Fruit fly (Drosophila melanogaster) whole organism, pupa: ENCODE measurements around the gene CG4452.
A peak's percentile ranks its signal among the peaks of the same experiment; 100 is the strongest.

Experiments used
- CG10348 ChIP-seq: fragments of 200-800 bp; sonication (Bioruptor generic); IDR thresholded peaks from 2 replicates; pipeline ENCODE4 v1.3.6; 2022; ENCODE audit warnings: missing biosample characterization, missing genetic modification characterization
- CG12605 ChIP-seq: fragments of 200-800 bp; sonication (Bioruptor generic); IDR thresholded peaks from 2 replicates; pipeline ENCODE4 v1.3.6; 2022; ENCODE audit warnings: missing biosample characterization, missing genetic modification characterization
- CG13204 ChIP-seq: fragments of 200-800 bp; sonication (Bioruptor generic); optimal IDR thresholded peaks from 2 replicates; lab custom pipeline; 2018; ENCODE audit warnings: missing biosample characterization, mild to moderate bottlenecking, missing genetic modification characterization, moderate library complexity
- CG14655 ChIP-seq: fragments of 200-800 bp; sonication (Bioruptor generic); optimal IDR thresholded peaks from 3 replicates; lab custom pipeline; 2017; ENCODE audit warnings: mild to moderate bottlenecking, missing biosample characterization, missing genetic modification reagents, missing genetic modification characterization
- CG15710 ChIP-seq: fragments of 200-800 bp; sonication (Bioruptor generic); optimal IDR thresholded peaks from 2 replicates; lab custom pipeline; 2018; ENCODE audit warnings: missing biosample characterization, mild to moderate bottlenecking, missing genetic modification characterization, moderate library complexity
- CG17806 ChIP-seq: fragments of 200-800 bp; sonication (Bioruptor generic); optimal IDR thresholded peaks from 2 replicates; lab custom pipeline; 2018; ENCODE audit warnings: missing biosample characterization, mild to moderate bottlenecking, missing genetic modification characterization, moderate library complexity
- CG32121 ChIP-seq: fragments of 200-800 bp; sonication (Bioruptor generic); IDR thresholded peaks from 2 replicates; pipeline ENCODE4 v1.3.6; 2022; ENCODE audit warnings: missing biosample characterization, missing genetic modification characterization
- CG34367 ChIP-seq: fragments of 200-800 bp; sonication (Bioruptor generic); optimal IDR thresholded peaks from 2 replicates; lab custom pipeline; 2018; ENCODE audit warnings: missing biosample characterization, mild to moderate bottlenecking, missing genetic modification characterization
- CG4496 ChIP-seq: fragments of 200-800 bp; sonication (Bioruptor generic); IDR thresholded peaks from 3 replicates; pipeline ENCODE4 v1.3.6; 2022; ENCODE audit warnings: missing biosample characterization, missing genetic modification characterization
- CG8159 ChIP-seq: fragments of 200-800 bp; sonication (Bioruptor generic); optimal IDR thresholded peaks from 3 replicates; lab custom pipeline; 2018; ENCODE audit warnings: missing biosample characterization, mild to moderate bottlenecking, missing genetic modification characterization, moderate library complexity
- CG8301 ChIP-seq: fragments of 200-800 bp; sonication (Bioruptor generic); optimal IDR thresholded peaks from 2 replicates; lab custom pipeline; 2018; ENCODE audit warnings: missing biosample characterization, mild to moderate bottlenecking, missing genetic modification characterization
- CG9948 ChIP-seq: fragments of 200-800 bp; sonication (Bioruptor generic); optimal IDR thresholded peaks from 2 replicates; lab custom pipeline; 2018; ENCODE audit warnings: missing biosample characterization, mild to moderate bottlenecking, missing genetic modification characterization, moderate library complexity
- D1 ChIP-seq: fragments of 200-800 bp; sonication (Bioruptor generic); optimal IDR thresholded peaks from 2 replicates; lab custom pipeline; 2018; ENCODE audit warnings: missing biosample characterization, mild to moderate bottlenecking, missing genetic modification characterization, moderate library complexity
- EcR ChIP-seq: fragments of 200-800 bp; sonication (Bioruptor generic); optimal IDR thresholded peaks from 3 replicates; lab custom pipeline; 2019; ENCODE audit warnings: missing biosample characterization, missing genetic modification characterization, mild to moderate bottlenecking, moderate library complexity, missing genetic modification reagents
- Ets98B ChIP-seq: fragments of 200-800 bp; sonication (Bioruptor generic); IDR thresholded peaks from 2 replicates; pipeline ENCODE4 v1.3.6; 2022; ENCODE audit warnings: missing biosample characterization, missing genetic modification characterization
- Pif1A ChIP-seq: fragments of 200-800 bp; sonication (Bioruptor generic); optimal IDR thresholded peaks from 3 replicates; lab custom pipeline; 2016; ENCODE audit warnings: missing biosample characterization, missing genetic modification characterization
- Pif1B ChIP-seq: fragments of 200-800 bp; sonication (Bioruptor generic); optimal IDR thresholded peaks from 3 replicates; lab custom pipeline; 2016; ENCODE audit warnings: missing biosample characterization, missing genetic modification characterization
- Snoo ChIP-seq: fragments of 200-800 bp; sonication (Bioruptor generic); optimal IDR thresholded peaks from 3 replicates; lab custom pipeline; 2017; ENCODE audit warnings: missing biosample characterization, mild to moderate bottlenecking, missing genetic modification characterization, inconsistent platforms
- fd96Ca ChIP-seq: fragments of 200-800 bp; sonication (Bioruptor generic); IDR thresholded peaks from 3 replicates; pipeline ENCODE4 v1.3.6; 2022; ENCODE audit warnings: missing biosample characterization, missing genetic modification characterization
- gl ChIP-seq: fragments of 200-800 bp; sonication (Bioruptor generic); optimal IDR thresholded peaks from 2 replicates; lab custom pipeline; 2018; ENCODE audit warnings: missing biosample characterization, mild to moderate bottlenecking, missing genetic modification characterization
- rn ChIP-seq: fragments of 200-800 bp; sonication (Bioruptor generic); IDR thresholded peaks from 2 replicates; pipeline ENCODE4 v1.3.6; 2022; ENCODE audit warnings: missing biosample characterization, missing genetic modification characterization

Gene CG4452

dm6 chr3L:9404497-9404896 is 37.3 kb downstream of the CG4452 start, which contains the start of gene Cpr67B:
Gene Cpr67B, plus strand, starts transcription at chr3L:9404797.
- no peak for TF ChIP-seq CG13204 (GFP tag; lab: Kevin White, UChicago)
- TF ChIP-seq rn, result no peak
- TF ChIP-seq CG14655 (GFP tag; lab: Kevin White, UChicago), result no peak
- TF ChIP-seq gl (tag; lab: Kevin White, UChicago), result no peak

- TF ChIP-seq CG15710 (tag; lab: Kevin White, UChicago), result no peak
- no peak for TF ChIP-seq CG34367 (tag; lab: Kevin White, UChicago)
- TF ChIP-seq CG10348, result no peak
- no peak for TF ChIP-seq EcR
- no peak for TF ChIP-seq Pif1A (GFP tag; lab: Kevin White, UChicago)
- TF ChIP-seq CG12605 (GFP tag; lab: Robert Waterston, UW), result no peak
Observed at dm6 chr3L:9410030-9410589, 42.9 kb downstream of the CG4452 start.

- TF ChIP-seq Snoo (tag; lab: Kevin White, UChicago) (peak; percentile 51), D1 (tag; lab: Kevin White, UChicago) (no peak), CG32121 (peak; percentile 70), CG17806 (tag; lab: Kevin White, UChicago) (peak; percentile 61), CG9948 (tag; lab: Kevin White, UChicago) (peak; percentile 64), fd96Ca (GFP tag; lab: Robert Waterston, UW) (peak; percentile 65; the same call in 2 of the 3 replicates), gl (tag; lab: Kevin White, UChicago) (no peak), CG13204 (GFP tag; lab: Kevin White, UChicago) (no peak), EcR (peak; percentile 64), CG14655 (GFP tag; lab: Kevin White, UChicago) (no peak), CG8159 (tag; lab: Kevin White, UChicago) (peak; percentile 61), Pif1B (GFP tag; lab: Kevin White, UChicago) (peak; percentile 57), CG12605 (GFP tag; lab: Robert Waterston, UW) (peak; percentile 60), rn (0 out of 2 replicates have a peak, but pooled peaks have one; percentile 7), CG15710 (tag; lab: Kevin White, UChicago) (peak; percentile 76), Ets98B (GFP tag; lab: Robert Waterston, UW) (peak; percentile 61), CG34367 (tag; lab: Kevin White, UChicago) (peak; percentile 52), CG8301 (tag; lab: Kevin White, UChicago) (peak; percentile 36), CG4496 (GFP tag; lab: Robert Waterston, UW) (peak; percentile 75; the same call in 2 of the 3 replicates), CG10348 (no peak), Pif1A (GFP tag; lab: Kevin White, UChicago) (peak; percentile 59)
- TF ChIP-seq, all 21 proteins: peak for 16
Observed at dm6 chr3L:9410754-9411423, 43.7 kb downstream of the CG4452 start, which contains the start of the genes CG4022 and Cpsf5. Gene CG4022, minus strand, starts transcription at chr3L:9410832. Gene Cpsf5, plus strand, starts transcription at chr3L:9411038.

- TF ChIP-seq CG13204 (GFP tag; lab: Kevin White, UChicago) (no peak), Pif1B (GFP tag; lab: Kevin White, UChicago) (no peak), rn (no peak), CG10348 (no peak), CG32121 (no peak)
Observed at dm6 chr3L:9417288-9417687, 50.1 kb downstream of the CG4452 start, which contains the start of gene CG3982. Gene CG3982, minus strand, starts transcription at chr3L:9417388.

- TF ChIP-seq CG15710 (tag; lab: Kevin White, UChicago) (peak; percentile 40), D1 (tag; lab: Kevin White, UChicago) (no peak), Pif1A (GFP tag; lab: Kevin White, UChicago) (peak; percentile 61), Snoo (tag; lab: Kevin White, UChicago) (peak; percentile 21), CG34367 (tag; lab: Kevin White, UChicago) (peak; percentile 21), Ets98B (GFP tag; lab: Robert Waterston, UW) (peak; percentile 85), CG13204 (GFP tag; lab: Kevin White, UChicago) (no peak), CG9948 (tag; lab: Kevin White, UChicago) (peak; percentile 45), CG14655 (GFP tag; lab: Kevin White, UChicago) (peak; percentile 36), CG32121 (peak; percentile 90), CG17806 (tag; lab: Kevin White, UChicago) (peak; percentile 64), CG12605 (GFP tag; lab: Robert Waterston, UW) (peak; percentile 62), gl (tag; lab: Kevin White, UChicago) (no peak), CG10348 (no peak), fd96Ca (GFP tag; lab: Robert Waterston, UW) (peak; percentile 89), CG4496 (GFP tag; lab: Robert Waterston, UW) (peak; percentile 85), CG8159 (tag; lab: Kevin White, UChicago) (peak; percentile 47), Pif1B (GFP tag; lab: Kevin White, UChicago) (peak; percentile 5), EcR (no peak), CG8301 (tag; lab: Kevin White, UChicago) (peak; percentile 53), rn (peak; percentile 60)
Observed at dm6 chr3L:9419328-9419727, 52.2 kb downstream of the CG4452 start.
